Worm (Caenorhabditis elegans): ENCODE measurements around the gene csr-1.

The csr-1 gene

ce11 chrIV:7914991-7915390, 42.1 kb upstream of the csr-1 start, which contains the start of gene C49H3.4:
Gene C49H3.4 (plus strand): TSS chrIV:7915291.
- TF ChIP-seq ceh-82 (tag; optimal IDR thresholded peaks at IDR 0.05) (no peak), R02D3.7 (tag; optimal IDR thresholded peaks at IDR 0.05) (no peak), nhr-11 (tag; optimal IDR thresholded peaks at IDR 0.05) (no peak), unc-62 (GFP tag; optimal IDR thresholded peaks at IDR 0.05) (no peak), ZK546.5 (tag; optimal IDR thresholded peaks at IDR 0.05) (no peak), lin-39 (tag; optimal IDR thresholded peaks at IDR 0.05) (no peak), elt-2 (tag; optimal IDR thresholded peaks at IDR 0.05) (no peak), lsy-12 (tag; optimal IDR thresholded peaks at IDR 0.05) (no peak), ama-1 (optimal IDR thresholded peaks at IDR 0.05) (no peak), daf-12 (tag; optimal IDR thresholded peaks at IDR 0.05) (no peak), lin-15B (tag; optimal IDR thresholded peaks at IDR 0.05) (no peak)

ce11 chrIV:7916907-7917306, 40.2 kb upstream of the csr-1 start:
- no peak for TF ChIP-seq zag-1 (tag; optimal IDR thresholded peaks at IDR 0.05)
- no peak for TF ChIP-seq nhr-67 (tag; optimal IDR thresholded peaks at IDR 0.05)
- no peak for TF ChIP-seq nhr-23 (tag; optimal IDR thresholded peaks at IDR 0.05)
- TF ChIP-seq ceh-82 (tag; optimal IDR thresholded peaks at IDR 0.05): no peak
- no peak for TF ChIP-seq snpc-4 (tag; optimal IDR thresholded peaks at IDR 0.05)

ce11 chrIV:7917881-7918280, 39.2 kb upstream of the csr-1 start:
- no peak for TF ChIP-seq elt-3 (tag; optimal IDR thresholded peaks at IDR 0.05)
- no peak for TF ChIP-seq nhr-28 (tag; optimal IDR thresholded peaks at IDR 0.05)
- no peak for TF ChIP-seq lsy-12 (tag; optimal IDR thresholded peaks at IDR 0.05)
- TF ChIP-seq snpc-4 (tag; optimal IDR thresholded peaks at IDR 0.05): no peak
- no peak for TF ChIP-seq nhr-12 (tag; optimal IDR thresholded peaks at IDR 0.05)
- no peak for TF ChIP-seq mdl-1 (tag; optimal IDR thresholded peaks at IDR 0.05)
- TF ChIP-seq skn-1 (tag; optimal IDR thresholded peaks at IDR 0.05): no peak
- TF ChIP-seq pha-4 (tag; optimal IDR thresholded peaks at IDR 0.05): no peak
- no peak for TF ChIP-seq nhr-11 (tag; optimal IDR thresholded peaks at IDR 0.05)

ce11 chrIV:7920126-7920525, 36.9 kb upstream of the csr-1 start, which contains the start of gene C49H3.16:
Gene C49H3.16 (plus strand): TSS chrIV:7920426.
- TF ChIP-seq elt-3 (tag; optimal IDR thresholded peaks at IDR 0.05) (no peak), snpc-4 (tag; optimal IDR thresholded peaks at IDR 0.05) (no peak), nhr-11 (tag; optimal IDR thresholded peaks at IDR 0.05) (no peak), ama-1 (optimal IDR thresholded peaks at IDR 0.05) (no peak)

- peak; percentile 33 for TF ChIP-seq lin-15B (tag; optimal IDR thresholded peaks at IDR 0.05)
- peak; percentile 38 for TF ChIP-seq ama-1 (optimal IDR thresholded peaks at IDR 0.05)
- peak; percentile 30 for TF ChIP-seq elt-2 (tag; optimal IDR thresholded peaks at IDR 0.05)
- peak; percentile 76 for TF ChIP-seq lin-39 (tag; optimal IDR thresholded peaks at IDR 0.05)
- peak; percentile 56 for TF ChIP-seq egl-5 (tag; optimal IDR thresholded peaks at IDR 0.05)
- peak; percentile 63 for TF ChIP-seq pha-4 (tag; optimal IDR thresholded peaks at IDR 0.05)
- TF ChIP-seq hmg-11 (tag; optimal IDR thresholded peaks at IDR 0.05): peak; percentile 29
- TF ChIP-seq sea-2 (GFP tag; optimal IDR thresholded peaks at IDR 0.05): no peak
- TF ChIP-seq nhr-25 (tag; optimal IDR thresholded peaks at IDR 0.05): peak; percentile 34
- TF ChIP-seq nfya-1 (tag; optimal IDR thresholded peaks at IDR 0.05; ENCODE audit: insufficient read depth): peak; percentile 57
- TF ChIP-seq tbx-2 (tag; optimal IDR thresholded peaks at IDR 0.05): no peak
- TF ChIP-seq unc-39 (tag; optimal IDR thresholded peaks at IDR 0.05): no peak
Measured at ce11 chrIV:7923982-7924480, 33.0 kb upstream of the csr-1 start, which contains the start of the genes xpo-3 and C49H3.3. Gene xpo-3 (minus strand): TSS chrIV:7924032. Gene C49H3.3 (plus strand): TSS chrIV:7924350.

ce11 chrIV:7924975-7925828, 31.9 kb upstream of the csr-1 start:
- TF ChIP-seq mdl-1 (tag; optimal IDR thresholded peaks at IDR 0.05) (no peak), R02D3.7 (tag; optimal IDR thresholded peaks at IDR 0.05) (peak; percentile 3), aly-2 (tag; optimal IDR thresholded peaks at IDR 0.05) (peak; percentile 52), nhr-23 (tag; optimal IDR thresholded peaks at IDR 0.05) (peak; percentile 14), skn-1 (tag; optimal IDR thresholded peaks at IDR 0.05) (no peak), ama-1 (optimal IDR thresholded peaks at IDR 0.05) (peak; percentile 46), nhr-28 (tag; optimal IDR thresholded peaks at IDR 0.05) (no peak), nhr-237 (tag; optimal IDR thresholded peaks at IDR 0.05) (no peak), sea-2 (GFP tag; optimal IDR thresholded peaks at IDR 0.05) (no peak), unc-39 (tag; optimal IDR thresholded peaks at IDR 0.05) (no peak), nhr-67 (tag; optimal IDR thresholded peaks at IDR 0.05) (no peak), fkh-10 (GFP tag; optimal IDR thresholded peaks at IDR 0.05) (no peak)
